Worm (Caenorhabditis elegans) whole organism, young adult: Measurements from ENCODE around the gene mppb-1.

Experiments used
- B0261.1 ChIP-seq: sonication (generic microtip); optimal IDR thresholded peaks from 2 replicates; lab custom pipeline; 2016; ENCODE audit warnings: mild to moderate bottlenecking, missing genetic modification characterization, moderate library complexity, missing compliant biosample characterization
- C17E4.6 ChIP-seq: fragments of 200-800 bp; sonication (Bioruptor generic); IDR thresholded peaks from 2 replicates; pipeline ENCODE4 v1.3.6; 2022; ENCODE audit warnings: missing genetic modification reagents, missing genetic modification characterization, missing compliant biosample characterization
- D2030.7 ChIP-seq: fragments of 200-800 bp; sonication (Bioruptor generic); IDR thresholded peaks from 2 replicates; pipeline ENCODE4 v1.3.6; 2022; ENCODE audit warnings: missing genetic modification reagents, missing genetic modification characterization, missing compliant biosample characterization
- F22D6.2 ChIP-seq: sonication (generic microtip); optimal IDR thresholded peaks from 2 replicates; lab custom pipeline; 2016; ENCODE audit warnings: mild to moderate bottlenecking, missing genetic modification characterization, missing compliant biosample characterization
- F49E8.2 ChIP-seq: sonication (generic microtip); optimal IDR thresholded peaks from 3 replicates; lab custom pipeline; 2017; ENCODE audit warnings: missing genetic modification characterization, mild to moderate bottlenecking, missing compliant biosample characterization, antibody characterized with exemption, moderate library complexity; ENCODE audit not compliant: insufficient read depth
- F57A8.1 ChIP-seq: fragments of 200-800 bp; sonication (Bioruptor generic); optimal IDR thresholded peaks from 2 replicates; lab custom pipeline; 2018; ENCODE audit warnings: mild to moderate bottlenecking, missing genetic modification characterization, moderate library complexity, missing compliant biosample characterization
- F57C9.4 ChIP-seq: sonication (generic microtip); optimal IDR thresholded peaks from 2 replicates; lab custom pipeline; 2017; ENCODE audit warnings: mild to moderate bottlenecking, missing genetic modification characterization, missing compliant biosample characterization
- K12H6.12 ChIP-seq: fragments of 200-800 bp; sonication (Bioruptor generic); optimal IDR thresholded peaks from 2 replicates; lab custom pipeline; 2018; ENCODE audit warnings: mild to moderate bottlenecking, missing genetic modification characterization, missing compliant biosample characterization
- ZK185.1 ChIP-seq: sonication (generic microtip); optimal IDR thresholded peaks from 2 replicates; lab custom pipeline; 2016; ENCODE audit warnings: mild to moderate bottlenecking, missing genetic modification characterization, missing compliant biosample characterization; ENCODE audit not compliant: poor library complexity, severe bottlenecking
- aptf-3 ChIP-seq: fragments of 200-800 bp; sonication (Bioruptor generic); IDR thresholded peaks from 2 replicates; pipeline ENCODE4 v1.3.6; 2022; ENCODE audit warnings: missing genetic modification characterization, missing compliant biosample characterization
- ceh-100 ChIP-seq: fragments of 200-800 bp; sonication (Bioruptor generic); IDR thresholded peaks from 2 replicates; pipeline ENCODE4 v1.3.6; 2022; ENCODE audit warnings: missing genetic modification reagents, missing genetic modification characterization, missing compliant biosample characterization
- ceh-27 ChIP-seq: fragments of 200-800 bp; sonication (Bioruptor generic); optimal IDR thresholded peaks from 2 replicates; lab custom pipeline; 2018; ENCODE audit warnings: mild to moderate bottlenecking, missing genetic modification characterization, moderate library complexity, missing compliant biosample characterization
- ceh-79 ChIP-seq: sonication (generic microtip); optimal IDR thresholded peaks from 2 replicates; lab custom pipeline; 2017; ENCODE audit warnings: mild to moderate bottlenecking, missing genetic modification characterization, missing compliant biosample characterization
- ceh-91 ChIP-seq: fragments of 200-800 bp; sonication (Bioruptor generic); IDR thresholded peaks from 2 replicates; pipeline ENCODE4 v1.3.6; 2022; ENCODE audit warnings: missing genetic modification reagents, missing genetic modification characterization, missing compliant biosample characterization
- chd-7 ChIP-seq: sonication (generic microtip); optimal IDR thresholded peaks from 2 replicates; lab custom pipeline; 2016; ENCODE audit warnings: mild to moderate bottlenecking, missing genetic modification characterization, moderate library complexity, missing compliant biosample characterization
- dox-1 ChIP-seq: fragments of 200-800 bp; sonication (Bioruptor generic); IDR thresholded peaks from 2 replicates; pipeline ENCODE4 v1.3.6; 2022; ENCODE audit warnings: missing genetic modification reagents, missing genetic modification characterization, missing compliant biosample characterization
- dpff-1 ChIP-seq: sonication (generic microtip); optimal IDR thresholded peaks from 2 replicates; lab custom pipeline; 2017; ENCODE audit warnings: mild to moderate bottlenecking, missing genetic modification characterization, missing compliant biosample characterization
- ekl-4 ChIP-seq: fragments of 200-800 bp; sonication (Bioruptor generic); IDR thresholded peaks from 2 replicates; pipeline ENCODE4 v1.3.6; 2022; ENCODE audit warnings: missing genetic modification reagents, missing genetic modification characterization, missing compliant biosample characterization
- fkh-3 ChIP-seq: sonication (generic microtip); optimal IDR thresholded peaks from 2 replicates; lab custom pipeline; 2016; ENCODE audit warnings: mild to moderate bottlenecking, missing genetic modification characterization, missing compliant biosample characterization
- hlh-26 ChIP-seq: fragments of 200-800 bp; sonication (Bioruptor generic); conservative IDR thresholded peaks from 2 replicates; pipeline ENCODE4 v1.3.6; 2022; ENCODE audit warnings: missing genetic modification reagents, missing genetic modification characterization, missing compliant biosample characterization
- hsf-1 ChIP-seq: fragments of 200-800 bp; sonication (Bioruptor generic); IDR thresholded peaks from 2 replicates; pipeline ENCODE4 v1.3.6; 2022; ENCODE audit warnings: missing genetic modification reagents, missing genetic modification characterization, missing compliant biosample characterization
- let-526 ChIP-seq: fragments of 200-800 bp; sonication (Bioruptor generic); IDR thresholded peaks from 2 replicates; pipeline ENCODE4 v1.3.6; 2022; ENCODE audit warnings: missing genetic modification reagents, missing genetic modification characterization, missing compliant biosample characterization
- let-607 ChIP-seq, 2 experiments: fragments of 200-800 bp in 1 of 2; sonication (Bioruptor generic) in 1 of 2; sonication (generic microtip) in 1 of 2; optimal IDR thresholded peaks; 2 replicates each; lab custom pipeline; 2016 to 2018; ENCODE audit warnings: mild to moderate bottlenecking in 2 of 2, missing compliant biosample characterization in 2 of 2, missing genetic modification characterization in 2 of 2, moderate library complexity in 2 of 2, missing genotype in 1 of 2
- lin-26 ChIP-seq: fragments of 200-800 bp; sonication (Bioruptor generic); IDR thresholded peaks from 2 replicates; pipeline ENCODE4 v1.3.6; 2022; ENCODE audit warnings: missing genetic modification reagents, missing genetic modification characterization, missing compliant biosample characterization
- lin-54 ChIP-seq: fragments of 200-800 bp; sonication (Bioruptor generic); optimal IDR thresholded peaks from 2 replicates; lab custom pipeline; 2018; ENCODE audit warnings: mild to moderate bottlenecking, missing genetic modification characterization, missing compliant biosample characterization
- lir-1 ChIP-seq: fragments of 200-800 bp; sonication (Bioruptor generic); conservative IDR thresholded peaks from 2 replicates; pipeline ENCODE4 v1.3.6; 2022; ENCODE audit warnings: missing genetic modification reagents, missing genetic modification characterization, missing compliant biosample characterization
- lsl-1 ChIP-seq: fragments of 200-800 bp; sonication (Bioruptor generic); optimal IDR thresholded peaks from 2 replicates; lab custom pipeline; 2018; ENCODE audit warnings: mild to moderate bottlenecking, missing genetic modification characterization, moderate library complexity, missing compliant biosample characterization
- madf-3 ChIP-seq: fragments of 200-800 bp; sonication (Bioruptor generic); IDR thresholded peaks from 2 replicates; pipeline ENCODE4 v1.3.6; 2022; ENCODE audit warnings: missing genetic modification reagents, missing genetic modification characterization, missing compliant biosample characterization
- madf-6 ChIP-seq: fragments of 200-800 bp; sonication (Bioruptor generic); IDR thresholded peaks from 2 replicates; pipeline ENCODE4 v1.3.6; 2022; ENCODE audit warnings: missing genetic modification reagents, missing genetic modification characterization, missing compliant biosample characterization
- madf-8 ChIP-seq: fragments of 200-800 bp; sonication (Bioruptor generic); conservative IDR thresholded peaks from 2 replicates; pipeline ENCODE4 v1.3.6; 2022; ENCODE audit warnings: missing genetic modification reagents, missing genetic modification characterization, missing compliant biosample characterization
- nfya-1 ChIP-seq: sonication (generic microtip); optimal IDR thresholded peaks from 2 replicates; lab custom pipeline; 2017; ENCODE audit warnings: antibody characterized with exemption, missing compliant biosample characterization, missing genetic modification characterization, borderline replicate concordance; ENCODE audit not compliant: insufficient read depth
- nfyb-1 ChIP-seq: fragments of 200-800 bp; sonication (Bioruptor generic); IDR thresholded peaks from 2 replicates; pipeline ENCODE4 v1.3.6; 2022; ENCODE audit warnings: missing genetic modification reagents, missing genetic modification characterization, missing compliant biosample characterization
- pbrm-1 ChIP-seq: fragments of 200-800 bp; sonication (Bioruptor generic); IDR thresholded peaks from 2 replicates; pipeline ENCODE4 v1.3.6; 2022; ENCODE audit warnings: missing genetic modification reagents, missing genetic modification characterization, missing compliant biosample characterization
- rec-8 ChIP-seq, 2 experiments: sonication (generic microtip); optimal IDR thresholded peaks; 2 replicates each; lab custom pipeline; 2016; ENCODE audit warnings: mild to moderate bottlenecking in 2 of 2, missing genetic modification characterization in 2 of 2, missing genetic modification reagents in 2 of 2, missing genotype in 2 of 2, missing biosample characterization in 1 of 2, missing compliant biosample characterization in 1 of 2, moderate library complexity in 1 of 2
- sdz-38 ChIP-seq: sonication (generic microtip); optimal IDR thresholded peaks from 2 replicates; lab custom pipeline; 2016; ENCODE audit warnings: missing genotype, missing genetic modification characterization, missing compliant biosample characterization
- snpc-1.3 ChIP-seq: sonication (generic microtip); optimal IDR thresholded peaks from 2 replicates; lab custom pipeline; 2017; ENCODE audit warnings: missing genetic modification characterization, mild to moderate bottlenecking, missing compliant biosample characterization, antibody characterized with exemption, moderate library complexity, missing genotype, missing genetic modification reagents; ENCODE audit not compliant: insufficient read depth
- sptf-2 ChIP-seq: fragments of 200-800 bp; sonication (Bioruptor generic); optimal IDR thresholded peaks from 2 replicates; lab custom pipeline; 2018; ENCODE audit warnings: mild to moderate bottlenecking, missing genetic modification characterization, missing compliant biosample characterization
- tbp1 ChIP-seq: fragments of 200-800 bp; sonication (Bioruptor generic); optimal IDR thresholded peaks from 2 replicates; lab custom pipeline; 2018; ENCODE audit warnings: mild to moderate bottlenecking, missing genetic modification characterization, missing compliant biosample characterization
- unc-130 ChIP-seq: sonication (generic microtip); optimal IDR thresholded peaks from 2 replicates; lab custom pipeline; 2016; ENCODE audit warnings: missing genetic modification reagents, missing genetic modification characterization, missing compliant biosample characterization
- ztf-18 ChIP-seq: sonication (generic microtip); optimal IDR thresholded peaks from 2 replicates; lab custom pipeline; 2016; ENCODE audit warnings: missing genotype, mild to moderate bottlenecking, missing genetic modification characterization, missing compliant biosample characterization

Gene mppb-1

ce11 chrIV:9074244-9074723, at the start of gene mppb-1 (continued):
- peak; percentile 52 for TF ChIP-seq lsl-1
- no peak for TF ChIP-seq F49E8.2
- no peak for TF ChIP-seq dpff-1 (tag; lab: Kevin White, UChicago)
- TF ChIP-seq tbp1 (GFP tag; lab: Kevin White, UChicago), result peak; percentile 58
- peak; percentile 74 for TF ChIP-seq dox-1 (GFP tag; lab: Robert Waterston, UW)
- TF ChIP-seq lir-1 (GFP tag; lab: Robert Waterston, UW), result peak; percentile 82
- TF ChIP-seq snpc-1.3, result peak; percentile 29
- TF ChIP-seq sdz-38 (tag; lab: Kevin White, UChicago), result no peak
- TF ChIP-seq C17E4.6 (GFP tag; lab: Robert Waterston, UW), result no peak
- no peak for TF ChIP-seq F57A8.1
- TF ChIP-seq pbrm-1 (GFP tag; lab: Robert Waterston, UW), result peak; percentile 64
- no peak for TF ChIP-seq ztf-18
- peak in 1 of 2 experiments; percentile 59 for TF ChIP-seq let-607 (tag; optimal IDR thresholded peaks at IDR 0.05; lab: Kevin White, UChicago)
- TF ChIP-seq nfyb-1 (GFP tag; lab: Robert Waterston, UW), result 0 out of 2 replicates have a peak, but pooled peaks have one; percentile 39
- peak; percentile 84 for TF ChIP-seq ceh-27 (GFP tag; lab: Kevin White, UChicago)
- TF ChIP-seq rec-8 (tag; optimal IDR thresholded peaks at IDR 0.05; lab: Kevin White, UChicago), result peak; percentile 60
- no peak for TF ChIP-seq aptf-3 (GFP tag; lab: Robert Waterston, UW)
- peak; percentile 40; the same call in 1 of the 2 replicates for TF ChIP-seq D2030.7 (GFP tag; lab: Robert Waterston, UW)
- no peak for TF ChIP-seq F57C9.4 (tag; lab: Kevin White, UChicago)
- peak; percentile 51 for TF ChIP-seq ekl-4 (GFP tag; lab: Robert Waterston, UW)
- peak; percentile 49 for TF ChIP-seq F22D6.2 (tag; lab: Kevin White, UChicago)
- 0 out of 2 replicates have a peak, but pooled peaks have one; percentile 60 for TF ChIP-seq madf-3 (GFP tag; lab: Robert Waterston, UW)
- TF ChIP-seq madf-6 (GFP tag; lab: Robert Waterston, UW), result peak; percentile 51; the same call in 1 of the 2 replicates
- peak; percentile 20 for TF ChIP-seq B0261.1 (tag; lab: Kevin White, UChicago)
- TF ChIP-seq hsf-1 (GFP tag; lab: Robert Waterston, UW), result 0 out of 2 replicates have a peak, but pooled peaks have one; percentile 38
- peak; percentile 92 for TF ChIP-seq unc-130 (GFP tag; lab: Kevin White, UChicago)
- TF ChIP-seq nfya-1 (tag; lab: Kevin White, UChicago), result no peak
- TF ChIP-seq ceh-100 (GFP tag; lab: Robert Waterston, UW), result peak; percentile 50; the same call in 1 of the 2 replicates
- peak; percentile 96 for TF ChIP-seq lin-54 (GFP tag; lab: Kevin White, UChicago)
- peak; percentile 39 for TF ChIP-seq chd-7 (tag; lab: Kevin White, UChicago)
- TF ChIP-seq sptf-2 (GFP tag; lab: Kevin White, UChicago), result no peak
- TF ChIP-seq madf-8 (GFP tag; lab: Robert Waterston, UW), result peak; percentile 40; the same call in 1 of the 2 replicates
- TF ChIP-seq lin-26 (GFP tag; lab: Robert Waterston, UW), result no peak
- no peak for TF ChIP-seq fkh-3 (tag; lab: Kevin White, UChicago)
- TF ChIP-seq let-526 (GFP tag; lab: Robert Waterston, UW), result 0 out of 2 replicates have a peak, but pooled peaks have one; percentile 62
- no peak for TF ChIP-seq ceh-79 (tag; lab: Kevin White, UChicago)
- 0 out of 2 replicates have a peak, but pooled peaks have one; percentile 30 for TF ChIP-seq ceh-91 (GFP tag; lab: Robert Waterston, UW)
- TF ChIP-seq ZK185.1 (tag; lab: Kevin White, UChicago), result peak; percentile 96
- TF ChIP-seq hlh-26 (GFP tag; lab: Robert Waterston, UW), result no peak
- peak; percentile 57 for TF ChIP-seq K12H6.12
- TF ChIP-seq, all 124 proteins: peak for 58
